Worm (Caenorhabditis elegans) whole organism, L1 larva: ENCODE measurements around the gene clh-3.

Experiments used
- alr-1 ChIP-seq: fragments of 200-800 bp; sonication (Bioruptor generic); optimal IDR thresholded peaks from 2 replicates; lab custom pipeline; 2018; ENCODE audit warnings: borderline replicate concordance, mild to moderate bottlenecking, missing genetic modification characterization, missing compliant biosample characterization
- aly-2 ChIP-seq: fragments of 150-350 bp; optimal IDR thresholded peaks from 2 replicates; lab custom pipeline; 2014; ENCODE audit warnings: missing biosample characterization, missing genetic modification characterization
- ama-1 ChIP-seq: fragments of 150-350 bp; optimal IDR thresholded peaks from 2 replicates; lab custom pipeline; 2014
- ceh-63 ChIP-seq: fragments of 200-800 bp; sonication (Bioruptor generic); optimal IDR thresholded peaks from 2 replicates; lab custom pipeline; 2018; ENCODE audit warnings: mild to moderate bottlenecking, missing genetic modification characterization, missing compliant biosample characterization
- ceh-82 ChIP-seq, 3 experiments: fragments of 150-350 bp in 1 of 3; sonication (generic microtip) in 2 of 3; optimal IDR thresholded peaks; 2 replicates each; lab custom pipeline; 2014 to 2017; ENCODE audit warnings: missing biosample characterization in 3 of 3, missing genetic modification characterization in 3 of 3
- ceh-90 ChIP-seq: sonication (generic microtip); optimal IDR thresholded peaks from 2 replicates; lab custom pipeline; 2016; ENCODE audit warnings: missing genetic modification characterization, missing compliant biosample characterization
- ces-1 ChIP-seq: fragments of 150-350 bp; optimal IDR thresholded peaks from 2 replicates; lab custom pipeline; 2014; ENCODE audit warnings: missing biosample characterization, missing genetic modification reagents, missing genetic modification characterization
- dpl-1 ChIP-seq, 3 experiments: fragments of 150-350 bp in 2 of 3; sonication (generic microtip) in 1 of 3; optimal IDR thresholded peaks; 2 replicates each; lab custom pipeline; 2014 to 2017; ENCODE audit warnings: missing biosample characterization in 3 of 3, missing genetic modification characterization in 3 of 3, missing genetic modification reagents in 3 of 3
- dsc-1 ChIP-seq: sonication (generic microtip); optimal IDR thresholded peaks from 2 replicates; lab custom pipeline; 2016; ENCODE audit warnings: mild to moderate bottlenecking, missing genetic modification characterization, missing compliant biosample characterization
- efl-1 ChIP-seq, 4 experiments: fragments of 150-350 bp; optimal IDR thresholded peaks in 3 of 4; peaks in 1 of 4; 1 replicate in 1 of 4; 2 replicates in 3 of 4; lab custom pipeline; 2014; ENCODE audit warnings: missing biosample characterization in 2 of 4, missing genetic modification characterization in 2 of 4, missing genetic modification reagents in 2 of 4
- elt-2 ChIP-seq: sonication (generic microtip); optimal IDR thresholded peaks from 2 replicates; lab custom pipeline; 2016; ENCODE audit warnings: missing genetic modification characterization, mild to moderate bottlenecking, inconsistent platforms, missing compliant biosample characterization, missing genetic modification reagents
- elt-3 ChIP-seq, 6 experiments: fragments of 150-350 bp in 1 of 6; sonication (generic microtip); optimal IDR thresholded peaks; 2 replicates each; lab custom pipeline; 2017 to 2018; ENCODE audit warnings: missing biosample characterization in 6 of 6, missing genetic modification characterization in 6 of 6, inconsistent platforms in 1 of 6
- grh-1 ChIP-seq: fragments of 200-800 bp; sonication (Bioruptor generic); IDR thresholded peaks from 2 replicates; pipeline ENCODE4 v1.3.6; 2022; ENCODE audit warnings: missing genetic modification reagents, missing genetic modification characterization, missing compliant biosample characterization
- hlh-17 ChIP-seq: fragments of 200-800 bp; sonication (Bioruptor generic); optimal IDR thresholded peaks from 2 replicates; lab custom pipeline; 2018; ENCODE audit warnings: missing genetic modification characterization, mild to moderate bottlenecking, missing compliant biosample characterization, moderate library complexity, borderline replicate concordance
- hlh-4 ChIP-seq: sonication (generic microtip); optimal IDR thresholded peaks from 2 replicates; lab custom pipeline; 2016; ENCODE audit warnings: mild to moderate bottlenecking, missing genetic modification characterization, missing compliant biosample characterization
- hpl-2 ChIP-seq: fragments of 150-350 bp; optimal IDR thresholded peaks from 2 replicates; lab custom pipeline; 2014; ENCODE audit warnings: missing biosample characterization, missing genetic modification reagents, missing genetic modification characterization
- irx-1 ChIP-seq: sonication (generic microtip); optimal IDR thresholded peaks from 2 replicates; lab custom pipeline; 2016; ENCODE audit warnings: missing genetic modification characterization, missing compliant biosample characterization
- lin-13 ChIP-seq: fragments of 150-350 bp; optimal IDR thresholded peaks from 2 replicates; lab custom pipeline; 2014; ENCODE audit warnings: missing biosample characterization, missing genetic modification reagents, missing genetic modification characterization
- lin-14 ChIP-seq: fragments of 200-800 bp; sonication (Bioruptor generic); optimal IDR thresholded peaks from 2 replicates; lab custom pipeline; 2018; ENCODE audit warnings: mild to moderate bottlenecking, missing genetic modification characterization, moderate library complexity, missing compliant biosample characterization
- lin-15B ChIP-seq: fragments of 150-350 bp; sonication (generic microtip); optimal IDR thresholded peaks from 3 replicates; lab custom pipeline; 2014; ENCODE audit warnings: missing biosample characterization, missing genetic modification characterization
- lin-35 ChIP-seq, 2 experiments: fragments of 150-350 bp; optimal IDR thresholded peaks; 2 replicates each; lab custom pipeline; 2014; ENCODE audit warnings: missing biosample characterization in 2 of 2, missing genetic modification characterization in 2 of 2, missing genetic modification reagents in 2 of 2
- lin-39 ChIP-seq: fragments of 150-350 bp; optimal IDR thresholded peaks from 2 replicates; lab custom pipeline; 2014; ENCODE audit warnings: missing biosample characterization, missing genetic modification reagents, missing genetic modification characterization
- lsy-2 ChIP-seq, 2 experiments: fragments of 150-350 bp; optimal IDR thresholded peaks; 2 replicates each; lab custom pipeline; 2014; ENCODE audit warnings: missing biosample characterization in 2 of 2, missing genetic modification characterization in 2 of 2
- mdl-1 ChIP-seq, 2 experiments: fragments of 150-350 bp; optimal IDR thresholded peaks; 2 replicates each; lab custom pipeline; 2014 to 2017; ENCODE audit warnings: missing biosample characterization in 2 of 2, missing genetic modification characterization in 2 of 2, inconsistent platforms in 1 of 2
- mef-2 ChIP-seq: fragments of 150-350 bp; optimal IDR thresholded peaks from 2 replicates; lab custom pipeline; 2014; ENCODE audit warnings: missing biosample characterization, missing genetic modification characterization
- nhr-20 ChIP-seq: sonication (generic microtip); optimal IDR thresholded peaks from 2 replicates; lab custom pipeline; 2016; ENCODE audit warnings: mild to moderate bottlenecking, missing genetic modification characterization, missing compliant biosample characterization
- nhr-71 ChIP-seq: sonication (generic microtip); optimal IDR thresholded peaks from 2 replicates; lab custom pipeline; 2016; ENCODE audit warnings: mild to moderate bottlenecking, missing genetic modification characterization, moderate library complexity, missing compliant biosample characterization
- nhr-76 ChIP-seq: sonication (generic microtip); optimal IDR thresholded peaks from 2 replicates; lab custom pipeline; 2017; ENCODE audit warnings: missing biosample characterization, missing genetic modification characterization
- nhr-90 ChIP-seq: sonication (generic microtip); optimal IDR thresholded peaks from 2 replicates; lab custom pipeline; 2016; ENCODE audit warnings: mild to moderate bottlenecking, missing genetic modification characterization, missing compliant biosample characterization; ENCODE audit not compliant: poor library complexity
- pag-3 ChIP-seq: sonication (generic microtip); optimal IDR thresholded peaks from 2 replicates; lab custom pipeline; 2017; ENCODE audit warnings: missing genetic modification characterization, mild to moderate bottlenecking, missing compliant biosample characterization, antibody characterized with exemption, borderline replicate concordance; ENCODE audit not compliant: insufficient read depth
- pax-3 ChIP-seq: fragments of 200-800 bp; sonication (Bioruptor generic); optimal IDR thresholded peaks from 2 replicates; lab custom pipeline; 2018; ENCODE audit warnings: mild to moderate bottlenecking, missing genetic modification characterization, moderate library complexity, missing compliant biosample characterization
- pqm-1 ChIP-seq: sonication (generic microtip); optimal IDR thresholded peaks from 3 replicates; lab custom pipeline; 2017; ENCODE audit warnings: missing biosample characterization, missing genetic modification characterization
- rnt-1 ChIP-seq: sonication (generic microtip); optimal IDR thresholded peaks from 2 replicates; lab custom pipeline; 2016; ENCODE audit warnings: mild to moderate bottlenecking, missing genetic modification characterization, moderate library complexity, missing compliant biosample characterization
- skn-1 ChIP-seq: fragments of 150-350 bp; optimal IDR thresholded peaks from 2 replicates; lab custom pipeline; 2014; ENCODE audit warnings: missing biosample characterization, missing genetic modification characterization
- snpc-4 ChIP-seq: fragments of 150-350 bp; optimal IDR thresholded peaks from 2 replicates; lab custom pipeline; 2014; ENCODE audit warnings: missing biosample characterization, missing genetic modification characterization
- snu-23 ChIP-seq: sonication (generic microtip); optimal IDR thresholded peaks from 2 replicates; lab custom pipeline; 2016; ENCODE audit warnings: missing genetic modification characterization, missing compliant biosample characterization
- sox-4 ChIP-seq: sonication (generic microtip); optimal IDR thresholded peaks from 2 replicates; lab custom pipeline; 2016; ENCODE audit warnings: missing genetic modification characterization, missing compliant biosample characterization
- sup-37 ChIP-seq: fragments of 200-800 bp; sonication (Bioruptor generic); optimal IDR thresholded peaks from 2 replicates; lab custom pipeline; 2018; ENCODE audit warnings: mild to moderate bottlenecking, missing genetic modification characterization, missing compliant biosample characterization
- swsn-7 ChIP-seq: sonication (generic microtip); optimal IDR thresholded peaks from 2 replicates; lab custom pipeline; 2016; ENCODE audit warnings: missing genetic modification characterization, missing compliant biosample characterization
- tbx-2 ChIP-seq: sonication (generic microtip); optimal IDR thresholded peaks from 2 replicates; lab custom pipeline; 2016; ENCODE audit warnings: missing genetic modification characterization, missing compliant biosample characterization
- unc-130 ChIP-seq: fragments of 150-350 bp; optimal IDR thresholded peaks from 2 replicates; lab custom pipeline; 2017; ENCODE audit warnings: missing biosample characterization, missing genetic modification characterization, inconsistent platforms
- unc-98 ChIP-seq: fragments of 200-800 bp; sonication (Bioruptor generic); IDR thresholded peaks from 2 replicates; pipeline ENCODE4 v1.3.6; 2022; ENCODE audit warnings: missing genetic modification characterization, missing compliant biosample characterization
- vab-15 ChIP-seq: sonication (generic microtip); optimal IDR thresholded peaks from 2 replicates; lab custom pipeline; 2017; ENCODE audit warnings: missing genotype, mild to moderate bottlenecking, missing genetic modification characterization, missing compliant biosample characterization
- zag-1 ChIP-seq: fragments of 150-350 bp; optimal IDR thresholded peaks from 2 replicates; lab custom pipeline; 2014; ENCODE audit warnings: missing biosample characterization, missing genetic modification characterization
- zip-4 ChIP-seq: fragments of 200-800 bp; sonication (Bioruptor generic); optimal IDR thresholded peaks from 2 replicates; lab custom pipeline; 2018; ENCODE audit warnings: mild to moderate bottlenecking, missing genetic modification characterization, moderate library complexity, missing compliant biosample characterization
- ztf-11 ChIP-seq, 2 experiments: sonication (generic microtip); optimal IDR thresholded peaks; 2 replicates each; lab custom pipeline; 2016 to 2017; ENCODE audit warnings: missing genetic modification characterization in 2 of 2, missing biosample characterization in 1 of 2, missing compliant biosample characterization in 1 of 2

clh-3 gene

ce11 chrII:7225864-7226522 is at the start of gene clh-3:
Gene clh-3 (minus strand): TSS chrII:7225914.
- TF ChIP-seq elt-3 (tag; optimal IDR thresholded peaks at IDR 0.05; lab: Kevin White, UChicago) (no peak), elt-2 (tag; lab: Kevin White, UChicago) (no peak), sup-37 (GFP tag; lab: Kevin White, UChicago) (no peak), efl-1 (optimal IDR thresholded peaks at IDR 0.05; lab: Kevin White, UChicago) (no peak), efl-1 (GFP tag; optimal IDR thresholded peaks at IDR 0.05 in 1 of 2; lab: Kevin White, UChicago) (no peak), lin-35 (GFP tag; optimal IDR thresholded peaks at IDR 0.05; lab: Kevin White, UChicago) (no peak), unc-130 (no peak), swsn-7 (tag; lab: Kevin White, UChicago) (no peak), ces-1 (no peak), lin-39 (tag; lab: Kevin White, UChicago) (no peak), mef-2 (tag; lab: Kevin White, UChicago) (no peak), vab-15 (tag; lab: Kevin White, UChicago) (no peak)

ce11 chrII:7273517-7273916 is 47.8 kb upstream of the clh-3 start:
- no peak for TF ChIP-seq hlh-4 (tag; lab: Kevin White, UChicago)
- no peak for TF ChIP-seq tbx-2 (tag; lab: Kevin White, UChicago)
- TF ChIP-seq ceh-82 (tag; optimal IDR thresholded peaks at IDR 0.05; lab: Kevin White, UChicago), result no peak
- TF ChIP-seq elt-2 (tag; lab: Kevin White, UChicago), result peak; percentile 71
- TF ChIP-seq ceh-90 (tag; lab: Kevin White, UChicago), result no peak
- TF ChIP-seq pqm-1 (tag; lab: Kevin White, UChicago), result peak; percentile 61
- no peak for TF ChIP-seq pax-3 (tag; lab: Kevin White, UChicago)
- no peak for TF ChIP-seq nhr-76 (tag; lab: Kevin White, UChicago)
- no peak for TF ChIP-seq lin-15B
- TF ChIP-seq lin-14 (GFP tag; lab: Kevin White, UChicago), result peak; percentile 31
- TF ChIP-seq sup-37 (GFP tag; lab: Kevin White, UChicago), result no peak
- peak in 1 of 2 experiments; percentile 16 for TF ChIP-seq mdl-1 (tag; optimal IDR thresholded peaks at IDR 0.05; lab: Kevin White, UChicago)
- no peak for TF ChIP-seq ztf-11 (tag; optimal IDR thresholded peaks at IDR 0.05; lab: Kevin White, UChicago)
- TF ChIP-seq snpc-4 (tag; lab: Kevin White, UChicago), result no peak
- TF ChIP-seq nhr-20 (tag; lab: Kevin White, UChicago), result peak; percentile 12

- no peak for TF ChIP-seq skn-1 (tag; lab: Kevin White, UChicago)
- no peak for TF ChIP-seq sox-4 (tag; lab: Kevin White, UChicago)
- TF ChIP-seq irx-1 (tag; lab: Kevin White, UChicago), result no peak
- peak in 1 of 2 experiments; percentile 12 for TF ChIP-seq lsy-2 (tag; optimal IDR thresholded peaks at IDR 0.05; lab: Kevin White, UChicago)
- TF ChIP-seq sup-37 (GFP tag; lab: Kevin White, UChicago), result no peak
- peak; percentile 71 for TF ChIP-seq grh-1 (GFP tag; lab: Robert Waterston, UW)
- no peak for TF ChIP-seq snpc-4 (tag; lab: Kevin White, UChicago)
- TF ChIP-seq ceh-63 (GFP tag; lab: Kevin White, UChicago), result no peak
- no peak for TF ChIP-seq zag-1 (tag; lab: Kevin White, UChicago)
- TF ChIP-seq dsc-1 (tag; lab: Kevin White, UChicago), result no peak
- TF ChIP-seq nhr-90 (tag; lab: Kevin White, UChicago), result peak; percentile 6
- TF ChIP-seq lin-13 (GFP tag; lab: Kevin White, UChicago), result no peak
- TF ChIP-seq pag-3 (tag; lab: Kevin White, UChicago), result no peak
- TF ChIP-seq ces-1, result no peak
- TF ChIP-seq zip-4 (GFP tag; lab: Kevin White, UChicago), result no peak
- TF ChIP-seq hlh-4 (tag; lab: Kevin White, UChicago), result no peak
- no peak for TF ChIP-seq aly-2 (tag; lab: Kevin White, UChicago)
- TF ChIP-seq ama-1 (lab: Kevin White, UChicago), result no peak
- peak; percentile 55 for TF ChIP-seq nhr-20 (tag; lab: Kevin White, UChicago)
- no peak for TF ChIP-seq hpl-2 (GFP tag; lab: Kevin White, UChicago)
- no peak for TF ChIP-seq nhr-76 (tag; lab: Kevin White, UChicago)
- TF ChIP-seq alr-1 (tag; lab: Kevin White, UChicago), result no peak
- no peak for TF ChIP-seq elt-2 (tag; lab: Kevin White, UChicago)
- no peak for TF ChIP-seq hlh-17 (GFP tag; lab: Kevin White, UChicago)
- TF ChIP-seq unc-98, result no peak
- TF ChIP-seq nhr-71 (tag; lab: Kevin White, UChicago), result peak; percentile 36
- no peak for TF ChIP-seq rnt-1 (tag; lab: Kevin White, UChicago)
- TF ChIP-seq dpl-1 (GFP tag; optimal IDR thresholded peaks at IDR 0.05; lab: Kevin White, UChicago), result no peak
- TF ChIP-seq snu-23 (GFP tag; lab: Kevin White, UChicago), result peak; percentile 22
These were observed 46.8 kb upstream of the clh-3 start for ce11 chrII:7272513-7272912.
